Fruit fly (Drosophila melanogaster): ENCODE data around the gene SWIP.
A peak's percentile ranks its signal among the peaks of the same experiment; 100 is the strongest.

The SWIP gene

dm6 chrX:16277878-16278506 lies 35.5 kb upstream of the SWIP start, which contains the start of gene eas:
Gene eas, plus strand, starts transcription at chrX:16278328.
- TF ChIP-seq Mnt (GFP tag; optimal IDR thresholded peaks at IDR 0.05) (peak; percentile 33), cic (GFP tag; optimal IDR thresholded peaks at IDR 0.05) (no peak), CG11617 (GFP tag; optimal IDR thresholded peaks at IDR 0.05) (no peak), ovo (GFP tag; optimal IDR thresholded peaks at IDR 0.05) (peak; percentile 28), cnc (optimal IDR thresholded peaks at IDR 0.05) (peak in 1 of 2 experiments; percentile 59), Hr96 (GFP tag; optimal IDR thresholded peaks at IDR 0.05) (no peak), CG1620 (GFP tag; optimal IDR thresholded peaks at IDR 0.05) (peak; percentile 30), CG33017 (tag; optimal IDR thresholded peaks at IDR 0.05) (peak; percentile 6), CG14711 (tag; optimal IDR thresholded peaks at IDR 0.05) (no peak), pad (GFP tag; optimal IDR thresholded peaks at IDR 0.05) (no peak), CG5204 (GFP tag; optimal IDR thresholded peaks at IDR 0.05) (no peak), toe (GFP tag; optimal IDR thresholded peaks at IDR 0.05) (no peak), tj (GFP tag; optimal IDR thresholded peaks at IDR 0.05) (no peak)

dm6 chrX:16278783-16279182 lies 34.7 kb upstream of the SWIP start:
- TF ChIP-seq tj (GFP tag; optimal IDR thresholded peaks at IDR 0.05) (peak; percentile 70), CG5204 (GFP tag; optimal IDR thresholded peaks at IDR 0.05) (peak; percentile 62), Crg-1 (GFP tag; optimal IDR thresholded peaks at IDR 0.05) (peak; percentile 20), CG33017 (tag; optimal IDR thresholded peaks at IDR 0.05) (peak; percentile 65), Hr96 (GFP tag; optimal IDR thresholded peaks at IDR 0.05) (peak; percentile 81), Mnt (GFP tag; optimal IDR thresholded peaks at IDR 0.05) (peak; percentile 40), CG1620 (GFP tag; optimal IDR thresholded peaks at IDR 0.05) (peak; percentile 20), bab1 (GFP tag; optimal IDR thresholded peaks at IDR 0.05) (peak; percentile 91), kay (GFP tag; ENCODE audit: borderline replicate concordance) (no peak), CG7045 (GFP tag; optimal IDR thresholded peaks at IDR 0.05) (peak; percentile 81), cnc (optimal IDR thresholded peaks at IDR 0.05) (no peak), ovo (GFP tag; optimal IDR thresholded peaks at IDR 0.05) (peak; percentile 61), Clk (GFP tag; optimal IDR thresholded peaks at IDR 0.05) (no peak), cic (GFP tag; optimal IDR thresholded peaks at IDR 0.05) (no peak), toe (GFP tag; optimal IDR thresholded peaks at IDR 0.05) (peak; percentile 66), CG12768 (GFP tag; optimal IDR thresholded peaks at IDR 0.05) (peak; percentile 68), CG14711 (tag; optimal IDR thresholded peaks at IDR 0.05) (peak; percentile 74), pad (GFP tag; optimal IDR thresholded peaks at IDR 0.05) (peak; percentile 58), CG11617 (GFP tag; optimal IDR thresholded peaks at IDR 0.05) (peak; percentile 80), CG7101 (tag; optimal IDR thresholded peaks at IDR 0.05) (peak; percentile 89)

- TF ChIP-seq pad (GFP tag; optimal IDR thresholded peaks at IDR 0.05) (peak; percentile 58), CG33017 (tag; optimal IDR thresholded peaks at IDR 0.05) (peak; percentile 63), bab1 (GFP tag; optimal IDR thresholded peaks at IDR 0.05) (peak; percentile 32), toe (GFP tag; optimal IDR thresholded peaks at IDR 0.05) (peak; percentile 74), ovo (GFP tag; optimal IDR thresholded peaks at IDR 0.05) (no peak), CG1620 (GFP tag; optimal IDR thresholded peaks at IDR 0.05) (peak; percentile 11), CG7101 (tag; optimal IDR thresholded peaks at IDR 0.05) (peak; percentile 83), CG5204 (GFP tag; optimal IDR thresholded peaks at IDR 0.05) (peak; percentile 12), CG12768 (GFP tag; optimal IDR thresholded peaks at IDR 0.05) (peak; percentile 81), Hr96 (GFP tag; optimal IDR thresholded peaks at IDR 0.05) (no peak), Clk (GFP tag; optimal IDR thresholded peaks at IDR 0.05) (no peak), CG14711 (tag; optimal IDR thresholded peaks at IDR 0.05) (peak; percentile 67), kay (GFP tag; ENCODE audit: borderline replicate concordance) (peak; percentile 45), tj (GFP tag; optimal IDR thresholded peaks at IDR 0.05) (no peak), cnc (optimal IDR thresholded peaks at IDR 0.05) (no peak), Crg-1 (GFP tag; optimal IDR thresholded peaks at IDR 0.05) (peak; percentile 50), CG7045 (GFP tag; optimal IDR thresholded peaks at IDR 0.05) (peak; percentile 49), Mnt (GFP tag; optimal IDR thresholded peaks at IDR 0.05) (no peak), cic (GFP tag; optimal IDR thresholded peaks at IDR 0.05) (no peak)
These were observed 34.1 kb upstream of the SWIP start for dm6 chrX:16279340-16279941.

dm6 chrX:16281305-16281704 lies 32.2 kb upstream of the SWIP start:
- TF ChIP-seq CG5204 (GFP tag; optimal IDR thresholded peaks at IDR 0.05) (no peak), kay (GFP tag; ENCODE audit: borderline replicate concordance) (peak; percentile 63)

DNA sequence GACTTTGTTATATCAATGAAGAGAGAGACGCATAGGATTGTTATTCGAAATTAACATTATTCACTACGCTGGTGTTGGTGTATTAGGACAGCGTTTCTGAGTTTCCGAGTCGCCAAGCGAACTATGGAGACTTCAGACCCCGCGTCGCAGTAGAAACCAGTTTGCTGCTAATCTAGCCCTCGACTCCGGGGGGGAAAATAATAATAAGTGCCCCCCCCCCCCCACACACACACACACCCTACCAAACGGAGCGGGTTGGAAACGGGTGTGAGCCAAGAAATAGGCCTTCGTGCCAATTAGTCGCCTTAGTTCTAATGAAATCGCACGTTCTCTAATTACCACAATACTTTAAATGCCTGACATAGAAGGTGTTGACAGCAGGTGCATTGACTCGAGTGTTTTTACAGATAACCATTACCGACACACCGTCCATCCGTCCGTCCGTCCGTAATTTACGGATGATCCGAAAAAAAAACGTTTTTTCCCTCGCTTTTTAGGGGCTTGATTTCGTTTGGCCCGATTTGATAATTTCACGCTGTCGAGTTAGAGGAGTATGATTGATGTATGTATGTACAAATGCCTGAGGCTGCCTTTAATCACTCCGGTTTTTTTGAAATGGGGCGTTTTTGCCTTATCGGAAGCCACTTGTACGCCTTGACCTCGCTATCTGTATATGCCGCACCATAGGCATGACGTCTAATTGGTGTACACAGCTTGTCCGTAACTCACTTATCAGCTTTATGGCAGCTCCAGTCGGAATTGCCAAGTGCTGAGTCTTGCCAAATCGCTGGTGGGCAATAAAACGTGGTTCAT lies 31.6 kb upstream of the SWIP start:
- peak; percentile 25 for TF ChIP-seq ovo (GFP tag; optimal IDR thresholded peaks at IDR 0.05)
- no peak for TF ChIP-seq bab1 (GFP tag; optimal IDR thresholded peaks at IDR 0.05)
- peak; percentile 34 for TF ChIP-seq tj (GFP tag; optimal IDR thresholded peaks at IDR 0.05)
- peak; percentile 7 for TF ChIP-seq kay (GFP tag; ENCODE audit: borderline replicate concordance)
- TF ChIP-seq Mnt (GFP tag; optimal IDR thresholded peaks at IDR 0.05), result peak; percentile 61

dm6 chrX:16285186-16285585 lies 28.3 kb upstream of the SWIP start:
- TF ChIP-seq pad (GFP tag; optimal IDR thresholded peaks at IDR 0.05), result peak; percentile 13
- no peak for TF ChIP-seq Clk (GFP tag; optimal IDR thresholded peaks at IDR 0.05)
- TF ChIP-seq bab1 (GFP tag; optimal IDR thresholded peaks at IDR 0.05), result peak; percentile 14
- TF ChIP-seq CG14711 (tag; optimal IDR thresholded peaks at IDR 0.05), result peak; percentile 36
- no peak for TF ChIP-seq cnc (optimal IDR thresholded peaks at IDR 0.05)
- peak; percentile 57 for TF ChIP-seq CG7101 (tag; optimal IDR thresholded peaks at IDR 0.05)
- no peak for TF ChIP-seq ovo (GFP tag; optimal IDR thresholded peaks at IDR 0.05)
- no peak for TF ChIP-seq tj (GFP tag; optimal IDR thresholded peaks at IDR 0.05)
- TF ChIP-seq CG1620 (GFP tag; optimal IDR thresholded peaks at IDR 0.05), result no peak
- no peak for TF ChIP-seq Crg-1 (GFP tag; optimal IDR thresholded peaks at IDR 0.05)
- TF ChIP-seq CG33017 (tag; optimal IDR thresholded peaks at IDR 0.05), result peak; percentile 41
- no peak for TF ChIP-seq CG12768 (GFP tag; optimal IDR thresholded peaks at IDR 0.05)
- no peak for TF ChIP-seq cic (GFP tag; optimal IDR thresholded peaks at IDR 0.05)
- peak; percentile 32 for TF ChIP-seq CG11617 (GFP tag; optimal IDR thresholded peaks at IDR 0.05)
- TF ChIP-seq Hr96 (GFP tag; optimal IDR thresholded peaks at IDR 0.05), result no peak
- TF ChIP-seq Mnt (GFP tag; optimal IDR thresholded peaks at IDR 0.05), result no peak
- TF ChIP-seq CG7045 (GFP tag; optimal IDR thresholded peaks at IDR 0.05), result no peak
- TF ChIP-seq kay (GFP tag; ENCODE audit: borderline replicate concordance), result no peak
- TF ChIP-seq toe (GFP tag; optimal IDR thresholded peaks at IDR 0.05), result no peak
- TF ChIP-seq CG5204 (GFP tag; optimal IDR thresholded peaks at IDR 0.05), result no peak

Data from whole organism, adult.